Fruit fly (Drosophila melanogaster): ENCODE measurements around the gene Rev1.

Rev1 gene

dm6 chr3L:624203-624914, 29.8 kb upstream of the Rev1 start (continued):
- TF ChIP-seq CG9932 (GFP tag; IDR thresholded peaks at IDR 0.05) (no peak), CG3847 (GFP tag; IDR thresholded peaks at IDR 0.05) (no peak), ash1 (GFP tag; optimal IDR thresholded peaks at IDR 0.05) (no peak), CG32772 (GFP tag; IDR thresholded peaks at IDR 0.05) (no peak), z (GFP tag; IDR thresholded peaks at IDR 0.05) (peak; percentile 67; the same call in 1 of the 3 replicates), Sry-δ (GFP tag; optimal IDR thresholded peaks at IDR 0.05) (no peak), CG7745 (tag; optimal IDR thresholded peaks at IDR 0.05) (no peak), zfh1 (GFP tag; IDR thresholded peaks at IDR 0.05) (0 out of 3 replicates have a peak, but pooled peaks have one; percentile 25), CG11398 (GFP tag; optimal IDR thresholded peaks at IDR 0.05) (no peak), phol (tag; optimal IDR thresholded peaks at IDR 0.05) (no peak), CG3281 (GFP tag; optimal IDR thresholded peaks at IDR 0.05) (no peak), CG12155 (GFP tag; optimal IDR thresholded peaks at IDR 0.05) (no peak), CG7271 (tag; optimal IDR thresholded peaks at IDR 0.05) (no peak), dysf (GFP tag; IDR thresholded peaks at IDR 0.05) (no peak), stwl (tag; optimal IDR thresholded peaks at IDR 0.05) (no peak), Dad (GFP tag; optimal IDR thresholded peaks at IDR 0.05) (no peak), Lpt (GFP tag; optimal IDR thresholded peaks at IDR 0.05) (no peak), CG14710 (tag; optimal IDR thresholded peaks at IDR 0.05) (no peak), chn (GFP tag; optimal IDR thresholded peaks at IDR 0.05) (no peak), CG1529 (GFP tag; optimal IDR thresholded peaks at IDR 0.05) (no peak), dmrt99B (tag; optimal IDR thresholded peaks at IDR 0.05) (no peak), hkb (optimal IDR thresholded peaks at IDR 0.05) (no peak), hkb (GFP tag; IDR thresholded peaks at IDR 0.05) (no peak), CG8944 (GFP tag; optimal IDR thresholded peaks at IDR 0.05) (no peak), ewg (GFP tag; optimal IDR thresholded peaks at IDR 0.05) (no peak), Rfx (GFP tag; IDR thresholded peaks at IDR 0.05) (no peak), CG2712 (tag; optimal IDR thresholded peaks at IDR 0.05) (no peak), D19A (tag; optimal IDR thresholded peaks at IDR 0.05) (peak; percentile 53), nau (GFP tag; optimal IDR thresholded peaks at IDR 0.05) (no peak), CG14014 (GFP tag; IDR thresholded peaks at IDR 0.05) (no peak), Fer1 (GFP tag; optimal IDR thresholded peaks at IDR 0.05) (no peak), Sox100B (GFP tag; optimal IDR thresholded peaks at IDR 0.05) (peak; percentile 4), CG10274 (GFP tag; optimal IDR thresholded peaks at IDR 0.05) (no peak), Vsx1 (GFP tag; optimal IDR thresholded peaks at IDR 0.05) (no peak), ftz-f1 (GFP tag; optimal IDR thresholded peaks at IDR 0.05) (no peak), CG15514 (GFP tag; optimal IDR thresholded peaks at IDR 0.05) (no peak), Abd-B (GFP tag; optimal IDR thresholded peaks at IDR 0.05) (no peak), stc (GFP tag; IDR thresholded peaks at IDR 0.05) (no peak), CG4360 (GFP tag; IDR thresholded peaks at IDR 0.05) (no peak), ttk (GFP tag; IDR thresholded peaks at IDR 0.05) (no peak), exex (tag; optimal IDR thresholded peaks at IDR 0.05) (no peak), Sin3A (optimal IDR thresholded peaks at IDR 0.05) (no peak), CG31441 (GFP tag; IDR thresholded peaks at IDR 0.05) (no peak), wek (GFP tag; optimal IDR thresholded peaks at IDR 0.05) (no peak), CG2120 (GFP tag; optimal IDR thresholded peaks at IDR 0.05) (no peak), zfh2 (GFP tag; optimal IDR thresholded peaks at IDR 0.05) (no peak), CG13123 (GFP tag; optimal IDR thresholded peaks at IDR 0.05) (no peak), CG9727 (GFP tag; optimal IDR thresholded peaks at IDR 0.05) (no peak), unpg (GFP tag; optimal IDR thresholded peaks at IDR 0.05) (no peak), CG8388 (GFP tag; optimal IDR thresholded peaks at IDR 0.05) (no peak), Trl (optimal IDR thresholded peaks at IDR 0.05) (no peak), Trl (GFP tag; optimal IDR thresholded peaks at IDR 0.05) (no peak)
